Fruit fly (Drosophila melanogaster) whole organism, embryonic: ENCODE data around the gene CG7366.

Experiments used
- CG10267 ChIP-seq: fragments of 200-800 bp; sonication (Bioruptor generic); optimal IDR thresholded peaks from 2 replicates; lab custom pipeline; 2018; ENCODE audit warnings: missing biosample characterization, mild to moderate bottlenecking, missing genetic modification characterization, moderate library complexity
- CG12071 ChIP-seq: fragments of 200-800 bp; sonication (Bioruptor generic); optimal IDR thresholded peaks from 3 replicates; lab custom pipeline; 2018; ENCODE audit warnings: missing biosample characterization, mild to moderate bottlenecking, missing genetic modification characterization
- CG12299 ChIP-seq: fragments of 200-800 bp; sonication (Bioruptor generic); optimal IDR thresholded peaks from 2 replicates; lab custom pipeline; 2018; ENCODE audit warnings: missing biosample characterization, mild to moderate bottlenecking, missing genetic modification characterization
- CG13123 ChIP-seq: fragments of 200-800 bp; sonication (Bioruptor generic); optimal IDR thresholded peaks from 2 replicates; lab custom pipeline; 2016; ENCODE audit warnings: missing biosample characterization, missing genetic modification characterization
- CG17359 ChIP-seq: fragments of 200-800 bp; sonication (Bioruptor generic); optimal IDR thresholded peaks from 3 replicates; lab custom pipeline; 2018; ENCODE audit warnings: missing biosample characterization, mild to moderate bottlenecking, missing genetic modification characterization, moderate library complexity
- CG18599 ChIP-seq: fragments of 200-800 bp; sonication (Bioruptor generic); optimal IDR thresholded peaks from 3 replicates; lab custom pipeline; 2017; ENCODE audit warnings: missing biosample characterization, missing genetic modification characterization, mild to moderate bottlenecking, moderate library complexity, missing genetic modification reagents
- CG2120 ChIP-seq: fragments of 200-800 bp; sonication (Bioruptor generic); optimal IDR thresholded peaks from 3 replicates; lab custom pipeline; 2016; ENCODE audit warnings: missing biosample characterization, missing genetic modification characterization
- CG31224 ChIP-seq: fragments of 200-800 bp; sonication (Bioruptor generic); IDR thresholded peaks from 2 replicates; pipeline ENCODE4 v1.3.6; 2022; ENCODE audit warnings: missing biosample characterization, missing genetic modification characterization
- CG31441 ChIP-seq: fragments of 200-800 bp; sonication (Bioruptor generic); IDR thresholded peaks from 2 replicates; pipeline ENCODE4 v1.3.6; 2022; ENCODE audit warnings: missing biosample characterization, missing genetic modification characterization
- CG32767 ChIP-seq: fragments of 200-800 bp; sonication (Bioruptor generic); IDR thresholded peaks from 2 replicates; pipeline ENCODE4 v1.3.6; 2022; ENCODE audit warnings: missing biosample characterization, missing genetic modification characterization
- CG3281 ChIP-seq: fragments of 200-800 bp; sonication (Bioruptor generic); optimal IDR thresholded peaks from 3 replicates; lab custom pipeline; 2017; ENCODE audit warnings: missing biosample characterization, mild to moderate bottlenecking, missing genetic modification characterization
- CG34224 ChIP-seq: fragments of 200-800 bp; sonication (Bioruptor generic); IDR thresholded peaks from 3 replicates; pipeline ENCODE4 v1.3.6; 2022; ENCODE audit warnings: missing biosample characterization, missing genetic modification characterization; ENCODE audit not compliant: partially characterized antibody
- CG3726 ChIP-seq: fragments of 200-800 bp; sonication (Bioruptor generic); IDR thresholded peaks from 3 replicates; pipeline ENCODE4, ENCODE4 v1.3.6; 2022; ENCODE audit warnings: missing biosample characterization, missing genetic modification characterization
- CG4404 ChIP-seq: fragments of 200-800 bp; sonication (Bioruptor generic); IDR thresholded peaks from 2 replicates; pipeline ENCODE4 v1.3.6; 2022; ENCODE audit warnings: missing biosample characterization, missing genetic modification characterization
- CG6689 ChIP-seq: fragments of 200-800 bp; sonication (Bioruptor generic); IDR thresholded peaks from 2 replicates; pipeline ENCODE4 v1.3.6; 2022; ENCODE audit warnings: missing biosample characterization, missing genetic modification characterization
- CG6813 ChIP-seq: fragments of 200-800 bp; sonication (Bioruptor generic); optimal IDR thresholded peaks from 2 replicates; lab custom pipeline; 2017; ENCODE audit warnings: missing biosample characterization, missing genetic modification characterization, mild to moderate bottlenecking, moderate library complexity, missing genetic modification reagents
- CG7745 ChIP-seq: fragments of 200-800 bp; sonication (Bioruptor generic); optimal IDR thresholded peaks from 2 replicates; lab custom pipeline; 2018; ENCODE audit warnings: missing biosample characterization, mild to moderate bottlenecking, missing genetic modification characterization, moderate library complexity
- CG8924 ChIP-seq: fragments of 200-800 bp; optimal IDR thresholded peaks from 3 replicates; lab custom pipeline; 2019; ENCODE audit warnings: missing biosample characterization, mild to moderate bottlenecking, missing genetic modification characterization, moderate library complexity
- CG9876 ChIP-seq: fragments of 200-800 bp; sonication (Bioruptor generic); optimal IDR thresholded peaks from 2 replicates; lab custom pipeline; 2016; ENCODE audit warnings: missing biosample characterization, missing genetic modification characterization
- CoRest ChIP-seq: fragments of 200-800 bp; sonication (Bioruptor generic); optimal IDR thresholded peaks from 3 replicates; lab custom pipeline; 2018; ENCODE audit warnings: missing biosample characterization, mild to moderate bottlenecking, missing genetic modification characterization, moderate library complexity
- CrebB ChIP-seq: fragments of 200-800 bp; sonication (Bioruptor generic); optimal IDR thresholded peaks from 3 replicates; lab custom pipeline; 2018; ENCODE audit warnings: missing biosample characterization, mild to moderate bottlenecking, missing genetic modification characterization
- E2f2 ChIP-seq: fragments of 200-800 bp; sonication (Bioruptor generic); IDR thresholded peaks from 2 replicates; pipeline ENCODE4 v1.3.6; 2022; ENCODE audit warnings: missing biosample characterization, missing genetic modification characterization
- Hmx ChIP-seq: fragments of 200-800 bp; sonication (Bioruptor generic); optimal IDR thresholded peaks from 2 replicates; lab custom pipeline; 2016; ENCODE audit warnings: missing biosample characterization, missing genetic modification characterization
- Hr78 ChIP-seq, 2 experiments: fragments of 200-800 bp in 1 of 2; fragments of >200 bp in 1 of 2; sonication (Bioruptor generic) in 1 of 2; optimal IDR thresholded peaks; 2 replicates each; lab custom pipeline; 2017 to 2019; ENCODE audit warnings: missing biosample characterization in 2 of 2, missing genetic modification characterization in 2 of 2, mild to moderate bottlenecking in 1 of 2, moderate library complexity in 1 of 2
- Hsf ChIP-seq: fragments of 200-800 bp; sonication (Bioruptor generic); optimal IDR thresholded peaks from 3 replicates; lab custom pipeline; 2016; ENCODE audit warnings: missing biosample characterization, missing genetic modification characterization
- NC2β ChIP-seq: fragments of 200-800 bp; sonication (Bioruptor generic); optimal IDR thresholded peaks from 2 replicates; lab custom pipeline; 2016; ENCODE audit warnings: missing biosample characterization, missing genetic modification characterization
- Neu2 ChIP-seq: fragments of 200-800 bp; sonication (Bioruptor generic); optimal IDR thresholded peaks from 3 replicates; lab custom pipeline; 2016; ENCODE audit warnings: missing biosample characterization, missing genetic modification characterization, borderline replicate concordance
- Sin3A ChIP-seq: fragments of >200 bp; optimal IDR thresholded peaks from 2 replicates; lab custom pipeline; 2018
- TFAM ChIP-seq: fragments of 200-800 bp; sonication (Bioruptor generic); optimal IDR thresholded peaks from 2 replicates; lab custom pipeline; 2017; ENCODE audit warnings: missing biosample characterization, missing genetic modification characterization, inconsistent platforms
- ara ChIP-seq: fragments of 200-800 bp; sonication (Bioruptor generic); IDR thresholded peaks from 2 replicates; pipeline ENCODE4 v1.3.6; 2022; ENCODE audit warnings: missing biosample characterization, missing genetic modification characterization
- bab2 ChIP-seq: fragments of 200-800 bp; sonication (Bioruptor generic); optimal IDR thresholded peaks from 2 replicates; lab custom pipeline; 2016; ENCODE audit warnings: missing biosample characterization, missing genetic modification characterization
- fd102C ChIP-seq: fragments of 200-800 bp; sonication (Bioruptor generic); optimal IDR thresholded peaks from 2 replicates; lab custom pipeline; 2018; ENCODE audit warnings: missing biosample characterization, mild to moderate bottlenecking, missing genetic modification characterization, moderate library complexity
- fd64A ChIP-seq: fragments of 200-800 bp; sonication (Bioruptor generic); optimal IDR thresholded peaks from 3 replicates; lab custom pipeline; 2018; ENCODE audit warnings: missing biosample characterization, mild to moderate bottlenecking, missing genetic modification characterization
- jing ChIP-seq: fragments of 200-800 bp; sonication (Bioruptor generic); optimal IDR thresholded peaks from 2 replicates; lab custom pipeline; 2018; ENCODE audit warnings: missing biosample characterization, mild to moderate bottlenecking, missing genetic modification characterization
- kah ChIP-seq: fragments of 200-800 bp; sonication (Bioruptor generic); optimal IDR thresholded peaks from 2 replicates; lab custom pipeline; 2018; ENCODE audit warnings: missing biosample characterization, mild to moderate bottlenecking, missing genetic modification characterization
- klu ChIP-seq: fragments of 200-800 bp; sonication (Bioruptor generic); IDR thresholded peaks from 2 replicates; pipeline ENCODE4 v1.3.6; 2022; ENCODE audit warnings: missing biosample characterization, missing genetic modification characterization
- knrl ChIP-seq: fragments of 200-800 bp; sonication (Bioruptor generic); IDR thresholded peaks from 3 replicates; pipeline ENCODE4 v1.3.6; 2022; ENCODE audit warnings: missing biosample characterization, missing genetic modification characterization; ENCODE audit not compliant: partially characterized antibody
- nerfin-2 ChIP-seq: fragments of 200-800 bp; sonication (Bioruptor generic); IDR thresholded peaks from 2 replicates; pipeline ENCODE4 v1.3.6; 2022; ENCODE audit warnings: missing biosample characterization, missing genetic modification characterization; ENCODE audit not compliant: partially characterized antibody
- pb ChIP-seq: fragments of 200-800 bp; sonication (Bioruptor generic); optimal IDR thresholded peaks from 3 replicates; lab custom pipeline; 2016; ENCODE audit warnings: missing biosample characterization, missing genetic modification characterization
- pfk ChIP-seq: fragments of 200-800 bp; sonication (Bioruptor generic); optimal IDR thresholded peaks from 2 replicates; lab custom pipeline; 2018; ENCODE audit warnings: missing biosample characterization, mild to moderate bottlenecking, missing genetic modification characterization, moderate library complexity
- pho ChIP-seq: fragments of 200-800 bp; sonication (Bioruptor generic); optimal IDR thresholded peaks from 2 replicates; lab custom pipeline; 2016; ENCODE audit warnings: missing biosample characterization, missing genetic modification characterization
- pnt ChIP-seq: fragments of 200-800 bp; sonication (Bioruptor generic); optimal IDR thresholded peaks from 3 replicates; lab custom pipeline; 2016; ENCODE audit warnings: missing biosample characterization, missing genetic modification characterization
- sob ChIP-seq: fragments of 200-800 bp; sonication (Bioruptor generic); IDR thresholded peaks from 2 replicates; pipeline ENCODE4 v1.3.6; 2022; ENCODE audit warnings: missing biosample characterization, missing genetic modification characterization
- sr ChIP-seq: fragments of 200-800 bp; sonication (Bioruptor generic); IDR thresholded peaks from 3 replicates; pipeline ENCODE4 v1.3.6; 2022; ENCODE audit warnings: missing biosample characterization, missing genetic modification characterization
- tio ChIP-seq: fragments of 200-800 bp; sonication (Bioruptor generic); optimal IDR thresholded peaks from 2 replicates; lab custom pipeline; 2017; ENCODE audit warnings: missing biosample characterization, missing genetic modification characterization, inconsistent platforms
- unpg ChIP-seq: fragments of 200-800 bp; sonication (Bioruptor generic); optimal IDR thresholded peaks from 3 replicates; lab custom pipeline; 2018; ENCODE audit warnings: missing biosample characterization, mild to moderate bottlenecking, missing genetic modification characterization, moderate library complexity
- vvl ChIP-seq: fragments of 200-800 bp; sonication (Bioruptor generic); IDR thresholded peaks from 2 replicates; pipeline ENCODE4 v1.3.6; 2022; ENCODE audit warnings: missing biosample characterization, missing genetic modification characterization
- wor ChIP-seq: fragments of 200-800 bp; sonication (Bioruptor generic); IDR thresholded peaks from 2 replicates; pipeline ENCODE4 v1.3.6; 2022; ENCODE audit warnings: missing biosample characterization, missing genetic modification characterization
- zfh1 ChIP-seq: fragments of 200-800 bp; sonication (Bioruptor generic); IDR thresholded peaks from 3 replicates; pipeline ENCODE4 v1.3.6; 2022; ENCODE audit warnings: missing biosample characterization, missing genetic modification characterization
- zfh2 ChIP-seq: fragments of 200-800 bp; sonication (Bioruptor generic); optimal IDR thresholded peaks from 2 replicates; lab custom pipeline; 2016; ENCODE audit warnings: missing biosample characterization, missing genetic modification characterization

Gene CG7366

dm6 chr3L:8177795-8178564 is 24.2 kb downstream of the CG7366 start, which contains the start of gene Nmt (continued):
- TF ChIP-seq jing, result no peak
- TF ChIP-seq CrebB (tag; lab: Kevin White, UChicago), result no peak
- no peak for TF ChIP-seq CG32767 (GFP tag; lab: Robert Waterston, UW)
- peak; percentile 24 for TF ChIP-seq CG10267 (tag; lab: Kevin White, UChicago)
- no peak for TF ChIP-seq fd64A (GFP tag; lab: Kevin White, UChicago)
- TF ChIP-seq CG18599 (GFP tag; lab: Kevin White, UChicago), result no peak
- TF ChIP-seq CG3281 (GFP tag; lab: Kevin White, UChicago), result no peak
- TF ChIP-seq CG12299, result no peak
- no peak for TF ChIP-seq CG9876 (GFP tag; lab: Kevin White, UChicago)
- no peak for TF ChIP-seq pfk (GFP tag; lab: Kevin White, UChicago)
- no peak for TF ChIP-seq CG31441 (GFP tag; lab: Robert Waterston, UW)
- TF ChIP-seq sr (GFP tag; lab: Robert Waterston, UW), result no peak
- TF ChIP-seq kah (GFP tag; lab: Kevin White, UChicago), result no peak
- no peak for TF ChIP-seq zfh1 (GFP tag; lab: Robert Waterston, UW)
- no peak for TF ChIP-seq klu
- no peak for TF ChIP-seq fd102C (GFP tag; lab: Kevin White, UChicago)
- peak; percentile 51; the same call in 1 of the 2 replicates for TF ChIP-seq nerfin-2 (GFP tag; lab: Robert Waterston, UW)
- TF ChIP-seq vvl (GFP tag; lab: Robert Waterston, UW), result peak; percentile 12; the same call in 1 of the 2 replicates
- TF ChIP-seq bab2, result no peak
- TF ChIP-seq CG17359 (tag; lab: Kevin White, UChicago), result peak; percentile 26
- TF ChIP-seq unpg (GFP tag; lab: Kevin White, UChicago), result peak; percentile 37
- TF ChIP-seq sob (GFP tag; lab: Robert Waterston, UW), result no peak
- TF ChIP-seq Neu2 (GFP tag; lab: Kevin White, UChicago), result no peak
- TF ChIP-seq CG13123 (GFP tag; lab: Kevin White, UChicago), result no peak
- TF ChIP-seq Sin3A, result peak; percentile 78
- TF ChIP-seq CoRest (tag; lab: Kevin White, UChicago), result no peak
- TF ChIP-seq knrl (GFP tag; lab: Robert Waterston, UW), result peak; percentile 67; the same call in 2 of the 3 replicates
- TF ChIP-seq Hsf (GFP tag; lab: Kevin White, UChicago), result peak; percentile 30
- TF ChIP-seq ara, result no peak
- TF ChIP-seq pnt (GFP tag; lab: Kevin White, UChicago), result no peak
- peak; percentile 7 for TF ChIP-seq pho (GFP tag; lab: Kevin White, UChicago)
- no peak for TF ChIP-seq CG12071 (GFP tag; lab: Kevin White, UChicago)
- TF ChIP-seq wor (GFP tag; lab: Robert Waterston, UW), result no peak
- TF ChIP-seq NC2β, result no peak
- peak in 1 of 2 experiments; percentile 18 for TF ChIP-seq Hr78 (GFP tag; optimal IDR thresholded peaks at IDR 0.05; lab: Kevin White, UChicago)
- no peak for TF ChIP-seq pb
- TF ChIP-seq CG2120, result peak; percentile 67
- no peak for TF ChIP-seq CG8924 (tag; lab: Kevin White, UChicago)
- TF ChIP-seq E2f2 (GFP tag; lab: Robert Waterston, UW), result peak; percentile 86
- TF ChIP-seq CG34224 (GFP tag; lab: Robert Waterston, UW), result peak; percentile 80
- TF ChIP-seq CG4404 (GFP tag; lab: Robert Waterston, UW), result no peak
- no peak for TF ChIP-seq TFAM (GFP tag; lab: Kevin White, UChicago)
- no peak for TF ChIP-seq CG31224 (GFP tag; lab: Robert Waterston, UW)
- no peak for TF ChIP-seq tio (GFP tag; lab: Kevin White, UChicago)
- no peak for TF ChIP-seq CG6813 (GFP tag; lab: Kevin White, UChicago)
- no peak for TF ChIP-seq CG7745 (tag; lab: Kevin White, UChicago)
- TF ChIP-seq Hmx (GFP tag; lab: Kevin White, UChicago), result no peak
- no peak for TF ChIP-seq CG6689 (GFP tag; lab: Robert Waterston, UW)
- peak; percentile 25 for TF ChIP-seq zfh2 (GFP tag; lab: Kevin White, UChicago)
- no peak for TF ChIP-seq CG3726 (GFP tag; lab: Robert Waterston, UW)
